Fruit fly (Drosophila melanogaster) whole organism, embryonic: ENCODE measurements around the gene Prosalpha6.

Source experiments
- Atf3 ChIP-seq: fragments of 200-800 bp; sonication (Bioruptor generic); optimal IDR thresholded peaks from 3 replicates; lab custom pipeline; 2016; ENCODE audit warnings: missing biosample characterization, missing genetic modification characterization
- BtbVII ChIP-seq: fragments of 200-800 bp; sonication (Bioruptor generic); optimal IDR thresholded peaks from 3 replicates; lab custom pipeline; 2017; ENCODE audit warnings: missing biosample characterization, mild to moderate bottlenecking, missing genetic modification characterization
- CG10431 ChIP-seq: fragments of 200-800 bp; sonication (Bioruptor generic); optimal IDR thresholded peaks from 3 replicates; lab custom pipeline; 2018; ENCODE audit warnings: missing biosample characterization, mild to moderate bottlenecking, missing genetic modification characterization
- CG11560 ChIP-seq: fragments of 200-800 bp; sonication (Bioruptor generic); IDR thresholded peaks from 3 replicates; pipeline ENCODE4 v1.3.6; 2022; ENCODE audit warnings: missing biosample characterization, missing genetic modification characterization
- CG12659 ChIP-seq: fragments of 200-800 bp; sonication (Bioruptor generic); optimal IDR thresholded peaks from 3 replicates; lab custom pipeline; 2017; ENCODE audit warnings: mild to moderate bottlenecking, missing biosample characterization, missing genetic modification reagents, missing genetic modification characterization
- CG13287 ChIP-seq: fragments of 200-800 bp; sonication (Bioruptor generic); IDR thresholded peaks from 2 replicates; pipeline ENCODE4 v1.3.6; 2022; ENCODE audit warnings: missing biosample characterization, missing genetic modification characterization; ENCODE audit not compliant: partially characterized antibody
- CG13775 ChIP-seq: fragments of 200-800 bp; sonication (Bioruptor generic); optimal IDR thresholded peaks from 3 replicates; lab custom pipeline; 2017; ENCODE audit warnings: missing biosample characterization, mild to moderate bottlenecking, missing genetic modification characterization
- CG14965 ChIP-seq: fragments of 200-800 bp; sonication (Bioruptor generic); optimal IDR thresholded peaks from 2 replicates; lab custom pipeline; 2016; ENCODE audit warnings: missing biosample characterization, missing genetic modification characterization, borderline replicate concordance
- CG16863 ChIP-seq: fragments of 200-800 bp; sonication (Bioruptor generic); optimal IDR thresholded peaks from 3 replicates; lab custom pipeline; 2016; ENCODE audit warnings: missing biosample characterization, missing genetic modification characterization
- CG17186 ChIP-seq: fragments of 200-800 bp; sonication (Bioruptor generic); optimal IDR thresholded peaks from 3 replicates; lab custom pipeline; 2017; ENCODE audit warnings: missing biosample characterization, missing genetic modification reagents, missing genetic modification characterization
- CG17361 ChIP-seq: fragments of 200-800 bp; sonication (Bioruptor generic); IDR thresholded peaks from 3 replicates; pipeline ENCODE4 v1.3.6; 2022; ENCODE audit warnings: missing biosample characterization, missing genetic modification characterization
- CG17385 ChIP-seq: fragments of 200-800 bp; sonication (Bioruptor generic); optimal IDR thresholded peaks from 3 replicates; lab custom pipeline; 2018; ENCODE audit warnings: missing biosample characterization, mild to moderate bottlenecking, missing genetic modification characterization
- CG18619 ChIP-seq: fragments of 200-800 bp; sonication (Bioruptor generic); optimal IDR thresholded peaks from 3 replicates; lab custom pipeline; 2017; ENCODE audit warnings: missing biosample characterization, mild to moderate bottlenecking, missing genetic modification characterization
- CG2199 ChIP-seq: fragments of 200-800 bp; sonication (Bioruptor generic); IDR thresholded peaks from 3 replicates; pipeline ENCODE4 v1.3.6; 2022; ENCODE audit warnings: missing biosample characterization, missing genetic modification characterization
- CG30020 ChIP-seq: fragments of 200-800 bp; optimal IDR thresholded peaks from 2 replicates; lab custom pipeline; 2019; ENCODE audit warnings: missing biosample characterization, mild to moderate bottlenecking, missing genetic modification characterization, moderate library complexity
- CG31388 ChIP-seq: fragments of 200-800 bp; sonication (Bioruptor generic); optimal IDR thresholded peaks from 2 replicates; lab custom pipeline; 2016; ENCODE audit warnings: missing biosample characterization, missing genetic modification characterization
- CG34376 ChIP-seq: fragments of 200-800 bp; sonication (Bioruptor generic); optimal IDR thresholded peaks from 2 replicates; lab custom pipeline; 2018; ENCODE audit warnings: missing biosample characterization, mild to moderate bottlenecking, missing genetic modification characterization
- CG3995 ChIP-seq: fragments of 200-800 bp; sonication (Bioruptor generic); optimal IDR thresholded peaks from 3 replicates; lab custom pipeline; 2016; ENCODE audit warnings: missing biosample characterization, missing genetic modification characterization
- CG4360 ChIP-seq: fragments of 200-800 bp; sonication (Bioruptor generic); IDR thresholded peaks from 2 replicates; pipeline ENCODE4 v1.3.6; 2022; ENCODE audit warnings: missing biosample characterization, missing genetic modification characterization
- CG4424 ChIP-seq: fragments of 200-800 bp; sonication (Bioruptor generic); optimal IDR thresholded peaks from 3 replicates; lab custom pipeline; 2016; ENCODE audit warnings: missing biosample characterization, missing genetic modification characterization
- CG7271 ChIP-seq: fragments of 200-800 bp; sonication (Bioruptor generic); optimal IDR thresholded peaks from 2 replicates; lab custom pipeline; 2018; ENCODE audit warnings: missing biosample characterization, mild to moderate bottlenecking, missing genetic modification characterization, moderate library complexity
- CG8924 ChIP-seq: fragments of 200-800 bp; optimal IDR thresholded peaks from 3 replicates; lab custom pipeline; 2019; ENCODE audit warnings: missing biosample characterization, mild to moderate bottlenecking, missing genetic modification characterization, moderate library complexity
- CG9797 ChIP-seq: fragments of 200-800 bp; sonication (Bioruptor generic); optimal IDR thresholded peaks from 3 replicates; lab custom pipeline; 2018; ENCODE audit warnings: missing biosample characterization, mild to moderate bottlenecking, missing genetic modification characterization
- CrebB ChIP-seq: fragments of 200-800 bp; sonication (Bioruptor generic); optimal IDR thresholded peaks from 3 replicates; lab custom pipeline; 2018; ENCODE audit warnings: missing biosample characterization, mild to moderate bottlenecking, missing genetic modification characterization
- D19A ChIP-seq: fragments of 200-800 bp; optimal IDR thresholded peaks from 3 replicates; lab custom pipeline; 2019; ENCODE audit warnings: missing biosample characterization, mild to moderate bottlenecking, missing genetic modification characterization, moderate library complexity
- Dbx ChIP-seq: fragments of 200-800 bp; sonication (Bioruptor generic); IDR thresholded peaks from 3 replicates; pipeline ENCODE4 v1.3.6; 2022; ENCODE audit warnings: missing biosample characterization, missing genetic modification characterization
- Dip2 ChIP-seq: fragments of 200-800 bp; sonication (Bioruptor generic); IDR thresholded peaks from 2 replicates; pipeline ENCODE4 v1.3.6; 2022; ENCODE audit warnings: missing biosample characterization, missing genetic modification characterization
- Dll ChIP-seq: fragments of 200-800 bp; sonication (Bioruptor generic); IDR thresholded peaks from 4 replicates; pipeline ENCODE4 v1.3.6; 2022; ENCODE audit warnings: missing biosample characterization, missing genetic modification characterization; ENCODE audit not compliant: partially characterized antibody
- Dref ChIP-seq: fragments of 200-800 bp; sonication (Bioruptor generic); IDR thresholded peaks from 2 replicates; pipeline ENCODE4 v1.3.6; 2022; ENCODE audit warnings: missing biosample characterization, missing genetic modification characterization
- HLH4C ChIP-seq: fragments of 200-800 bp; sonication (Bioruptor generic); IDR thresholded peaks from 3 replicates; pipeline ENCODE4 v1.3.6; 2022; ENCODE audit warnings: missing biosample characterization, missing genetic modification characterization; ENCODE audit not compliant: partially characterized antibody
- Hand ChIP-seq: fragments of 200-800 bp; sonication (Bioruptor generic); optimal IDR thresholded peaks from 2 replicates; lab custom pipeline; 2017; ENCODE audit warnings: mild to moderate bottlenecking, missing biosample characterization, missing genetic modification reagents, missing genetic modification characterization
- Kr ChIP-seq: fragments of 200-800 bp; sonication (Bioruptor generic); optimal IDR thresholded peaks from 2 replicates; lab custom pipeline; 2017; ENCODE audit warnings: missing biosample characterization, mild to moderate bottlenecking, missing genetic modification characterization
- MESR4 ChIP-seq: fragments of 200-800 bp; sonication (Bioruptor generic); optimal IDR thresholded peaks from 2 replicates; lab custom pipeline; 2018; ENCODE audit warnings: missing biosample characterization, mild to moderate bottlenecking, missing genetic modification characterization, moderate library complexity
- Max ChIP-seq: fragments of 200-800 bp; sonication (Bioruptor generic); optimal IDR thresholded peaks from 2 replicates; lab custom pipeline; 2016; ENCODE audit warnings: missing biosample characterization, mild to moderate bottlenecking, missing genetic modification characterization
- Myb ChIP-seq: fragments of 200-800 bp; sonication (Bioruptor generic); optimal IDR thresholded peaks from 2 replicates; lab custom pipeline; 2016; ENCODE audit warnings: missing biosample characterization, missing genetic modification characterization
- NC2α ChIP-seq: fragments of 200-800 bp; sonication (Bioruptor generic); optimal IDR thresholded peaks from 2 replicates; lab custom pipeline; 2016; ENCODE audit warnings: missing biosample characterization, missing genetic modification characterization
- Scr ChIP-seq: fragments of 200-800 bp; sonication (Bioruptor generic); IDR thresholded peaks from 2 replicates; pipeline ENCODE4 v1.3.6; 2022; ENCODE audit warnings: missing biosample characterization, missing genetic modification characterization; ENCODE audit not compliant: partially characterized antibody
- Sin3A ChIP-seq: fragments of >200 bp; optimal IDR thresholded peaks from 2 replicates; lab custom pipeline; 2018
- gem ChIP-seq: fragments of 200-800 bp; sonication (Bioruptor generic); optimal IDR thresholded peaks from 2 replicates; lab custom pipeline; 2019; ENCODE audit warnings: missing biosample characterization, mild to moderate bottlenecking, missing genetic modification characterization, moderate library complexity
- gfzf ChIP-seq: fragments of 200-800 bp; sonication (Bioruptor generic); optimal IDR thresholded peaks from 2 replicates; lab custom pipeline; 2016; ENCODE audit warnings: missing biosample characterization, mild to moderate bottlenecking, missing genetic modification characterization, moderate library complexity
- kay ChIP-seq: fragments of 200-800 bp; sonication (Bioruptor generic); optimal IDR thresholded peaks from 2 replicates; lab custom pipeline; 2016; ENCODE audit warnings: missing biosample characterization, missing genetic modification characterization
- kni ChIP-seq: fragments of 200-800 bp; sonication (Bioruptor generic); optimal IDR thresholded peaks from 3 replicates; lab custom pipeline; 2017; ENCODE audit warnings: mild to moderate bottlenecking, missing biosample characterization, missing genetic modification reagents, missing genetic modification characterization
- nerfin-1 ChIP-seq: fragments of 200-800 bp; sonication (Bioruptor generic); optimal IDR thresholded peaks from 3 replicates; lab custom pipeline; 2019; ENCODE audit warnings: missing biosample characterization, mild to moderate bottlenecking, missing genetic modification characterization, moderate library complexity
- nmo ChIP-seq: fragments of 200-800 bp; sonication (Bioruptor generic); optimal IDR thresholded peaks from 2 replicates; lab custom pipeline; 2018; ENCODE audit warnings: missing biosample characterization, mild to moderate bottlenecking, missing genetic modification characterization, moderate library complexity
- onecut ChIP-seq: fragments of 200-800 bp; sonication (Bioruptor generic); IDR thresholded peaks from 2 replicates; pipeline ENCODE4 v1.3.6; 2022; ENCODE audit warnings: missing biosample characterization, missing genetic modification characterization
- pzg ChIP-seq: fragments of 200-800 bp; sonication (Bioruptor generic); optimal IDR thresholded peaks from 3 replicates; lab custom pipeline; 2018; ENCODE audit warnings: missing biosample characterization, mild to moderate bottlenecking, missing genetic modification characterization, moderate library complexity
- row ChIP-seq: fragments of 200-800 bp; sonication (Bioruptor generic); IDR thresholded peaks from 3 replicates; pipeline ENCODE4 v1.3.6; 2022; ENCODE audit warnings: missing biosample characterization, missing genetic modification characterization
- sens ChIP-seq: fragments of 200-800 bp; sonication (Bioruptor generic); peaks from one replicate; lab custom pipeline; 2016; ENCODE audit warnings: missing biosample characterization, missing genetic modification characterization
- slp2 ChIP-seq: fragments of 200-800 bp; sonication (Bioruptor generic); optimal IDR thresholded peaks from 2 replicates; lab custom pipeline; 2016; ENCODE audit warnings: missing biosample characterization, missing genetic modification characterization
- vnd ChIP-seq: fragments of 200-800 bp; sonication (Bioruptor generic); IDR thresholded peaks from 3 replicates; pipeline ENCODE4 v1.3.6; 2022; ENCODE audit warnings: missing biosample characterization, missing genetic modification characterization; ENCODE audit not compliant: partially characterized antibody
- z ChIP-seq: fragments of 200-800 bp; sonication (Bioruptor generic); IDR thresholded peaks from 3 replicates; pipeline ENCODE4 v1.3.6; 2022; ENCODE audit warnings: missing biosample characterization, missing genetic modification characterization

Gene Prosalpha6

dm6 chr2L:10250441-10250847 is 29.3 kb downstream of the Prosalpha6 start, which contains the start of the genes bsk and CG31717:
TSS of gene bsk (minus strand) at chr2L:10250501.
TSS of gene CG31717 (plus strand) at chr2L:10250737.
- TF ChIP-seq Myb (GFP tag; lab: Kevin White, UChicago): no peak
- TF ChIP-seq CG12659 (GFP tag; lab: Kevin White, UChicago): peak; percentile 72
- TF ChIP-seq CG9797: peak; percentile 73
- no peak for TF ChIP-seq CG31388
- peak; percentile 78 for TF ChIP-seq gfzf (GFP tag; lab: Kevin White, UChicago)
- TF ChIP-seq Dbx (GFP tag; lab: Robert Waterston, UW): no peak
- peak; percentile 99 for TF ChIP-seq CG11560 (tag; lab: Robert Waterston, UW)
- TF ChIP-seq Hand (GFP tag; lab: Kevin White, UChicago): no peak
- TF ChIP-seq CG17361: no peak
- peak; percentile 68; the same call in 2 of the 4 replicates for TF ChIP-seq Dll (GFP tag; lab: Robert Waterston, UW)
- peak; percentile 62 for TF ChIP-seq CG3995 (GFP tag; lab: Kevin White, UChicago)
- TF ChIP-seq CG4360: peak; percentile 53; the same call in 1 of the 2 replicates
- no peak for TF ChIP-seq CG14965
- TF ChIP-seq sens (GFP tag; lab: Kevin White, UChicago): peak; percentile 68
- peak; percentile 31; the same call in 1 of the 2 replicates for TF ChIP-seq onecut (GFP tag; lab: Robert Waterston, UW)
- peak; percentile 81 for TF ChIP-seq pzg (GFP tag; lab: Kevin White, UChicago)
- no peak for TF ChIP-seq slp2 (GFP tag; lab: Kevin White, UChicago)
- peak; percentile 71 for TF ChIP-seq Dref (GFP tag; lab: Robert Waterston, UW)
- no peak for TF ChIP-seq CG13775 (GFP tag; lab: Kevin White, UChicago)
- TF ChIP-seq nmo (GFP tag; lab: Kevin White, UChicago): peak; percentile 60
- peak; percentile 35 for TF ChIP-seq MESR4 (GFP tag; lab: Kevin White, UChicago)
- TF ChIP-seq Scr (GFP tag; lab: Robert Waterston, UW): peak; percentile 67
- no peak for TF ChIP-seq kni (GFP tag; lab: Kevin White, UChicago)
- no peak for TF ChIP-seq NC2α (GFP tag; lab: Kevin White, UChicago)
- no peak for TF ChIP-seq Dip2 (GFP tag; lab: Robert Waterston, UW)
- peak; percentile 97 for TF ChIP-seq CG30020 (tag; lab: Kevin White, UChicago)
- TF ChIP-seq Sin3A (lab: Kevin White, UChicago): peak; percentile 19
- no peak for TF ChIP-seq Max (GFP tag; lab: Kevin White, UChicago)
- peak; percentile 60 for TF ChIP-seq Kr (GFP tag; lab: Kevin White, UChicago)
- TF ChIP-seq D19A (tag; lab: Kevin White, UChicago): no peak
- TF ChIP-seq gem (tag; lab: Kevin White, UChicago): no peak
- no peak for TF ChIP-seq CG34376 (GFP tag; lab: Kevin White, UChicago)
- no peak for TF ChIP-seq CG16863 (GFP tag; lab: Kevin White, UChicago)
- TF ChIP-seq CG10431 (GFP tag; lab: Kevin White, UChicago): no peak
- no peak for TF ChIP-seq BtbVII (GFP tag; lab: Kevin White, UChicago)
- TF ChIP-seq z (GFP tag; lab: Robert Waterston, UW): no peak
- peak; percentile 34 for TF ChIP-seq kay (GFP tag; lab: Kevin White, UChicago)
- no peak for TF ChIP-seq CrebB (tag; lab: Kevin White, UChicago)
- TF ChIP-seq HLH4C: peak; percentile 49; the same call in 1 of the 3 replicates
- TF ChIP-seq Atf3 (GFP tag; lab: Kevin White, UChicago): no peak
- TF ChIP-seq CG18619 (GFP tag; lab: Kevin White, UChicago): no peak
- peak; percentile 38 for TF ChIP-seq nerfin-1 (tag; lab: Kevin White, UChicago)
- TF ChIP-seq vnd (GFP tag; lab: Robert Waterston, UW): peak; percentile 39; the same call in 1 of the 3 replicates
- no peak for TF ChIP-seq CG17186 (GFP tag; lab: Kevin White, UChicago)
- peak; percentile 14 for TF ChIP-seq CG7271
- TF ChIP-seq CG13287 (GFP tag; lab: Robert Waterston, UW): peak; percentile 68
- TF ChIP-seq row (GFP tag; lab: Robert Waterston, UW): peak; percentile 65
- TF ChIP-seq CG2199: no peak
- TF ChIP-seq CG8924 (tag; lab: Kevin White, UChicago): peak; percentile 73
- no peak for TF ChIP-seq CG17385 (GFP tag; lab: Kevin White, UChicago)
- no peak for TF ChIP-seq CG4424 (GFP tag; lab: Kevin White, UChicago)
